Fruit fly (Drosophila melanogaster) whole organism, pupa: Measurements from ENCODE around the gene CG34011.

Source experiments
- CG10348 ChIP-seq: fragments of 200-800 bp; sonication (Bioruptor generic); IDR thresholded peaks from 2 replicates; pipeline ENCODE4 v1.3.6; 2022; ENCODE audit warnings: missing biosample characterization, missing genetic modification characterization
- CG12605 ChIP-seq: fragments of 200-800 bp; sonication (Bioruptor generic); IDR thresholded peaks from 2 replicates; pipeline ENCODE4 v1.3.6; 2022; ENCODE audit warnings: missing biosample characterization, missing genetic modification characterization
- CG13204 ChIP-seq: fragments of 200-800 bp; sonication (Bioruptor generic); optimal IDR thresholded peaks from 2 replicates; lab custom pipeline; 2018; ENCODE audit warnings: missing biosample characterization, mild to moderate bottlenecking, missing genetic modification characterization, moderate library complexity
- CG14655 ChIP-seq: fragments of 200-800 bp; sonication (Bioruptor generic); optimal IDR thresholded peaks from 3 replicates; lab custom pipeline; 2017; ENCODE audit warnings: mild to moderate bottlenecking, missing biosample characterization, missing genetic modification reagents, missing genetic modification characterization
- CG15710 ChIP-seq: fragments of 200-800 bp; sonication (Bioruptor generic); optimal IDR thresholded peaks from 2 replicates; lab custom pipeline; 2018; ENCODE audit warnings: missing biosample characterization, mild to moderate bottlenecking, missing genetic modification characterization, moderate library complexity
- CG17806 ChIP-seq: fragments of 200-800 bp; sonication (Bioruptor generic); optimal IDR thresholded peaks from 2 replicates; lab custom pipeline; 2018; ENCODE audit warnings: missing biosample characterization, mild to moderate bottlenecking, missing genetic modification characterization, moderate library complexity
- CG32121 ChIP-seq: fragments of 200-800 bp; sonication (Bioruptor generic); IDR thresholded peaks from 2 replicates; pipeline ENCODE4 v1.3.6; 2022; ENCODE audit warnings: missing biosample characterization, missing genetic modification characterization
- CG34367 ChIP-seq: fragments of 200-800 bp; sonication (Bioruptor generic); optimal IDR thresholded peaks from 2 replicates; lab custom pipeline; 2018; ENCODE audit warnings: missing biosample characterization, mild to moderate bottlenecking, missing genetic modification characterization
- CG4496 ChIP-seq: fragments of 200-800 bp; sonication (Bioruptor generic); IDR thresholded peaks from 3 replicates; pipeline ENCODE4 v1.3.6; 2022; ENCODE audit warnings: missing biosample characterization, missing genetic modification characterization
- CG8159 ChIP-seq: fragments of 200-800 bp; sonication (Bioruptor generic); optimal IDR thresholded peaks from 3 replicates; lab custom pipeline; 2018; ENCODE audit warnings: missing biosample characterization, mild to moderate bottlenecking, missing genetic modification characterization, moderate library complexity
- CG8301 ChIP-seq: fragments of 200-800 bp; sonication (Bioruptor generic); optimal IDR thresholded peaks from 2 replicates; lab custom pipeline; 2018; ENCODE audit warnings: missing biosample characterization, mild to moderate bottlenecking, missing genetic modification characterization
- CG9948 ChIP-seq: fragments of 200-800 bp; sonication (Bioruptor generic); optimal IDR thresholded peaks from 2 replicates; lab custom pipeline; 2018; ENCODE audit warnings: missing biosample characterization, mild to moderate bottlenecking, missing genetic modification characterization, moderate library complexity
- D1 ChIP-seq: fragments of 200-800 bp; sonication (Bioruptor generic); optimal IDR thresholded peaks from 2 replicates; lab custom pipeline; 2018; ENCODE audit warnings: missing biosample characterization, mild to moderate bottlenecking, missing genetic modification characterization, moderate library complexity
- EcR ChIP-seq: fragments of 200-800 bp; sonication (Bioruptor generic); optimal IDR thresholded peaks from 3 replicates; lab custom pipeline; 2019; ENCODE audit warnings: missing biosample characterization, missing genetic modification characterization, mild to moderate bottlenecking, moderate library complexity, missing genetic modification reagents
- Ets98B ChIP-seq: fragments of 200-800 bp; sonication (Bioruptor generic); IDR thresholded peaks from 2 replicates; pipeline ENCODE4 v1.3.6; 2022; ENCODE audit warnings: missing biosample characterization, missing genetic modification characterization
- Pif1A ChIP-seq: fragments of 200-800 bp; sonication (Bioruptor generic); optimal IDR thresholded peaks from 3 replicates; lab custom pipeline; 2016; ENCODE audit warnings: missing biosample characterization, missing genetic modification characterization
- Pif1B ChIP-seq: fragments of 200-800 bp; sonication (Bioruptor generic); optimal IDR thresholded peaks from 3 replicates; lab custom pipeline; 2016; ENCODE audit warnings: missing biosample characterization, missing genetic modification characterization
- Snoo ChIP-seq: fragments of 200-800 bp; sonication (Bioruptor generic); optimal IDR thresholded peaks from 3 replicates; lab custom pipeline; 2017; ENCODE audit warnings: missing biosample characterization, mild to moderate bottlenecking, missing genetic modification characterization, inconsistent platforms
- fd96Ca ChIP-seq: fragments of 200-800 bp; sonication (Bioruptor generic); IDR thresholded peaks from 3 replicates; pipeline ENCODE4 v1.3.6; 2022; ENCODE audit warnings: missing biosample characterization, missing genetic modification characterization
- gl ChIP-seq: fragments of 200-800 bp; sonication (Bioruptor generic); optimal IDR thresholded peaks from 2 replicates; lab custom pipeline; 2018; ENCODE audit warnings: missing biosample characterization, mild to moderate bottlenecking, missing genetic modification characterization
- rn ChIP-seq: fragments of 200-800 bp; sonication (Bioruptor generic); IDR thresholded peaks from 2 replicates; pipeline ENCODE4 v1.3.6; 2022; ENCODE audit warnings: missing biosample characterization, missing genetic modification characterization

CG34011 gene

dm6 chr2L:5742437-5742836, 25.9 kb downstream of the CG34011 start:
- TF ChIP-seq CG15710 (tag; lab: Kevin White, UChicago) (no peak), D1 (tag; lab: Kevin White, UChicago) (no peak), CG17806 (tag; lab: Kevin White, UChicago) (no peak), CG10348 (GFP tag; lab: Robert Waterston, UW) (no peak), rn (GFP tag; lab: Robert Waterston, UW) (no peak), CG9948 (tag; lab: Kevin White, UChicago) (no peak), fd96Ca (GFP tag; lab: Robert Waterston, UW) (no peak), Pif1B (GFP tag; lab: Kevin White, UChicago) (no peak), CG4496 (GFP tag; lab: Robert Waterston, UW) (no peak), CG13204 (GFP tag; lab: Kevin White, UChicago) (no peak), Pif1A (GFP tag; lab: Kevin White, UChicago) (no peak), CG34367 (tag; lab: Kevin White, UChicago) (no peak), gl (tag; lab: Kevin White, UChicago) (no peak), CG8301 (tag; lab: Kevin White, UChicago) (no peak)

- TF ChIP-seq D1 (tag; lab: Kevin White, UChicago) (no peak), CG8159 (tag; lab: Kevin White, UChicago) (peak; percentile 42), CG32121 (peak; percentile 60), Snoo (peak; percentile 22), CG17806 (tag; lab: Kevin White, UChicago) (peak; percentile 13), rn (GFP tag; lab: Robert Waterston, UW) (0 out of 2 replicates have a peak, but pooled peaks have one; percentile 13), Ets98B (peak; percentile 40; the same call in 1 of the 2 replicates), Pif1A (GFP tag; lab: Kevin White, UChicago) (peak; percentile 26), CG15710 (tag; lab: Kevin White, UChicago) (peak; percentile 29), CG4496 (GFP tag; lab: Robert Waterston, UW) (peak; percentile 62; the same call in 2 of the 3 replicates), CG14655 (GFP tag; lab: Kevin White, UChicago) (no peak), CG8301 (tag; lab: Kevin White, UChicago) (no peak), CG13204 (GFP tag; lab: Kevin White, UChicago) (no peak)
Measured at dm6 chr2L:5743537-5744148, 27.1 kb downstream of the CG34011 start.

- peak; percentile 43 for TF ChIP-seq CG13204 (GFP tag; lab: Kevin White, UChicago)
- TF ChIP-seq rn (GFP tag; lab: Robert Waterston, UW): no peak
- peak; percentile 84 for TF ChIP-seq EcR (GFP tag; lab: Kevin White, UChicago)
- no peak for TF ChIP-seq CG32121
Measured at dm6 chr2L:5745857-5746256, 29.4 kb downstream of the CG34011 start, which contains the start of gene CG11029. Gene CG11029 (plus strand): TSS chr2L:5746157.

- no peak for TF ChIP-seq D1 (tag; lab: Kevin White, UChicago)
- TF ChIP-seq CG8159 (tag; lab: Kevin White, UChicago): peak; percentile 33
- peak; percentile 8 for TF ChIP-seq CG17806 (tag; lab: Kevin White, UChicago)
Measured at dm6 chr2L:5748188-5748587, 31.7 kb downstream of the CG34011 start.

dm6 chr2L:5751448-5751847, 34.9 kb downstream of the CG34011 start:
- TF ChIP-seq D1 (tag; lab: Kevin White, UChicago): peak; percentile 31
- TF ChIP-seq CG8301 (tag; lab: Kevin White, UChicago): no peak
- TF ChIP-seq fd96Ca (GFP tag; lab: Robert Waterston, UW): no peak
- peak; percentile 74 for TF ChIP-seq CG17806 (tag; lab: Kevin White, UChicago)
- TF ChIP-seq CG4496 (GFP tag; lab: Robert Waterston, UW): no peak
- TF ChIP-seq CG15710 (tag; lab: Kevin White, UChicago): peak; percentile 75
- TF ChIP-seq Snoo: peak; percentile 11
- peak; percentile 67 for TF ChIP-seq CG34367 (tag; lab: Kevin White, UChicago)
- no peak for TF ChIP-seq EcR (GFP tag; lab: Kevin White, UChicago)
- no peak for TF ChIP-seq Ets98B
- TF ChIP-seq CG13204 (GFP tag; lab: Kevin White, UChicago): no peak
- no peak for TF ChIP-seq CG14655 (GFP tag; lab: Kevin White, UChicago)
- TF ChIP-seq CG32121: no peak
- TF ChIP-seq CG9948 (tag; lab: Kevin White, UChicago): peak; percentile 62
- TF ChIP-seq Pif1B (GFP tag; lab: Kevin White, UChicago): peak; percentile 53
- no peak for TF ChIP-seq CG12605 (GFP tag; lab: Robert Waterston, UW)
- TF ChIP-seq CG10348 (GFP tag; lab: Robert Waterston, UW): no peak
- peak; percentile 82 for TF ChIP-seq CG8159 (tag; lab: Kevin White, UChicago)
- peak; percentile 13 for TF ChIP-seq Pif1A (GFP tag; lab: Kevin White, UChicago)
- peak; percentile 36 for TF ChIP-seq gl (tag; lab: Kevin White, UChicago)
- no peak for TF ChIP-seq rn (GFP tag; lab: Robert Waterston, UW)

dm6 chr2L:5765139-5765538, 48.6 kb downstream of the CG34011 start:
- TF ChIP-seq Pif1B (GFP tag; lab: Kevin White, UChicago) (no peak), CG14655 (GFP tag; lab: Kevin White, UChicago) (no peak), EcR (GFP tag; lab: Kevin White, UChicago) (peak; percentile 76)
